Worm (Caenorhabditis elegans) whole organism, L1 larva: ENCODE measurements around the gene T19C9.10.
A peak's percentile ranks its signal among the peaks of the same experiment; 100 is the strongest.

Experiments
- Y116A8C.19 ChIP-seq: sonication (generic microtip); optimal IDR thresholded peaks from 2 replicates; lab custom pipeline; 2016; ENCODE audit warnings: missing compliant biosample characterization, missing genetic modification characterization, borderline replicate concordance
- aha-1 ChIP-seq: fragments of 150-350 bp; optimal IDR thresholded peaks from 2 replicates; lab custom pipeline; 2014; ENCODE audit warnings: missing biosample characterization, missing genetic modification characterization
- alr-1 ChIP-seq: fragments of 200-800 bp; sonication (Bioruptor generic); optimal IDR thresholded peaks from 2 replicates; lab custom pipeline; 2018; ENCODE audit warnings: borderline replicate concordance, mild to moderate bottlenecking, missing genetic modification characterization, missing compliant biosample characterization
- aly-2 ChIP-seq: fragments of 150-350 bp; optimal IDR thresholded peaks from 2 replicates; lab custom pipeline; 2014; ENCODE audit warnings: missing biosample characterization, missing genetic modification characterization
- ama-1 ChIP-seq: fragments of 150-350 bp; optimal IDR thresholded peaks from 2 replicates; lab custom pipeline; 2014
- dpl-1 ChIP-seq, 3 experiments: fragments of 150-350 bp in 2 of 3; sonication (generic microtip) in 1 of 3; optimal IDR thresholded peaks; 2 replicates each; lab custom pipeline; 2014 to 2017; ENCODE audit warnings: missing biosample characterization in 3 of 3, missing genetic modification characterization in 3 of 3, missing genetic modification reagents in 3 of 3
- dsc-1 ChIP-seq: sonication (generic microtip); optimal IDR thresholded peaks from 2 replicates; lab custom pipeline; 2016; ENCODE audit warnings: mild to moderate bottlenecking, missing genetic modification characterization, missing compliant biosample characterization
- efl-3 ChIP-seq: fragments of 200-800 bp; sonication (Bioruptor generic); optimal IDR thresholded peaks from 2 replicates; lab custom pipeline; 2018; ENCODE audit warnings: mild to moderate bottlenecking, missing genetic modification characterization, missing compliant biosample characterization
- elt-2 ChIP-seq: sonication (generic microtip); optimal IDR thresholded peaks from 2 replicates; lab custom pipeline; 2016; ENCODE audit warnings: missing genetic modification characterization, mild to moderate bottlenecking, inconsistent platforms, missing compliant biosample characterization, missing genetic modification reagents
- elt-3 ChIP-seq, 6 experiments: fragments of 150-350 bp in 1 of 6; sonication (generic microtip); optimal IDR thresholded peaks; 2 replicates each; lab custom pipeline; 2017 to 2018; ENCODE audit warnings: missing biosample characterization in 6 of 6, missing genetic modification characterization in 6 of 6, inconsistent platforms in 1 of 6
- ets-5 ChIP-seq: fragments of 200-800 bp; sonication (Bioruptor generic); IDR thresholded peaks from 2 replicates; pipeline ENCODE4 v1.3.6; 2022; ENCODE audit warnings: missing genetic modification characterization, missing compliant biosample characterization
- fkh-8 ChIP-seq: sonication (generic microtip); optimal IDR thresholded peaks from 2 replicates; lab custom pipeline; 2016; ENCODE audit warnings: mild to moderate bottlenecking, missing genetic modification characterization, missing compliant biosample characterization
- grh-1 ChIP-seq: fragments of 200-800 bp; sonication (Bioruptor generic); IDR thresholded peaks from 2 replicates; pipeline ENCODE4 v1.3.6; 2022; ENCODE audit warnings: missing genetic modification reagents, missing genetic modification characterization, missing compliant biosample characterization
- hlh-4 ChIP-seq: sonication (generic microtip); optimal IDR thresholded peaks from 2 replicates; lab custom pipeline; 2016; ENCODE audit warnings: mild to moderate bottlenecking, missing genetic modification characterization, missing compliant biosample characterization
- hpl-2 ChIP-seq: fragments of 150-350 bp; optimal IDR thresholded peaks from 2 replicates; lab custom pipeline; 2014; ENCODE audit warnings: missing biosample characterization, missing genetic modification reagents, missing genetic modification characterization
- irx-1 ChIP-seq: sonication (generic microtip); optimal IDR thresholded peaks from 2 replicates; lab custom pipeline; 2016; ENCODE audit warnings: missing genetic modification characterization, missing compliant biosample characterization
- jun-1 ChIP-seq: fragments of 150-350 bp; optimal IDR thresholded peaks from 2 replicates; lab custom pipeline; 2014; ENCODE audit warnings: missing biosample characterization, missing genetic modification reagents, missing genetic modification characterization
- lin-14 ChIP-seq: fragments of 200-800 bp; sonication (Bioruptor generic); optimal IDR thresholded peaks from 2 replicates; lab custom pipeline; 2018; ENCODE audit warnings: mild to moderate bottlenecking, missing genetic modification characterization, moderate library complexity, missing compliant biosample characterization
- lin-15B ChIP-seq: fragments of 150-350 bp; sonication (generic microtip); optimal IDR thresholded peaks from 3 replicates; lab custom pipeline; 2014; ENCODE audit warnings: missing biosample characterization, missing genetic modification characterization
- mab-9 ChIP-seq: fragments of 200-800 bp; sonication (Bioruptor generic); IDR thresholded peaks from 2 replicates; pipeline ENCODE4 v1.3.6; 2022; ENCODE audit warnings: missing genetic modification reagents, missing genetic modification characterization, missing compliant biosample characterization
- mdl-1 ChIP-seq, 2 experiments: fragments of 150-350 bp; optimal IDR thresholded peaks; 2 replicates each; lab custom pipeline; 2014 to 2017; ENCODE audit warnings: missing biosample characterization in 2 of 2, missing genetic modification characterization in 2 of 2, inconsistent platforms in 1 of 2
- mef-2 ChIP-seq: fragments of 150-350 bp; optimal IDR thresholded peaks from 2 replicates; lab custom pipeline; 2014; ENCODE audit warnings: missing biosample characterization, missing genetic modification characterization
- nhr-20 ChIP-seq: sonication (generic microtip); optimal IDR thresholded peaks from 2 replicates; lab custom pipeline; 2016; ENCODE audit warnings: mild to moderate bottlenecking, missing genetic modification characterization, missing compliant biosample characterization
- nhr-237 ChIP-seq: fragments of 150-350 bp; optimal IDR thresholded peaks from 2 replicates; lab custom pipeline; 2014; ENCODE audit warnings: missing biosample characterization, missing genetic modification characterization
- nhr-47 ChIP-seq: sonication (generic microtip); optimal IDR thresholded peaks from 2 replicates; lab custom pipeline; 2016; ENCODE audit warnings: mild to moderate bottlenecking, missing genetic modification characterization, moderate library complexity, missing compliant biosample characterization
- nhr-85 ChIP-seq: sonication (generic microtip); peaks from one replicate; lab custom pipeline; 2016; ENCODE audit warnings: missing genetic modification characterization, inconsistent platforms, missing compliant biosample characterization
- pag-3 ChIP-seq: sonication (generic microtip); optimal IDR thresholded peaks from 2 replicates; lab custom pipeline; 2017; ENCODE audit warnings: missing genetic modification characterization, mild to moderate bottlenecking, missing compliant biosample characterization, antibody characterized with exemption, borderline replicate concordance; ENCODE audit not compliant: insufficient read depth
- pqm-1 ChIP-seq: sonication (generic microtip); optimal IDR thresholded peaks from 3 replicates; lab custom pipeline; 2017; ENCODE audit warnings: missing biosample characterization, missing genetic modification characterization
- snpc-4 ChIP-seq: fragments of 150-350 bp; optimal IDR thresholded peaks from 2 replicates; lab custom pipeline; 2014; ENCODE audit warnings: missing biosample characterization, missing genetic modification characterization
- snu-23 ChIP-seq: sonication (generic microtip); optimal IDR thresholded peaks from 2 replicates; lab custom pipeline; 2016; ENCODE audit warnings: missing genetic modification characterization, missing compliant biosample characterization
- unc-30 ChIP-seq: sonication (generic microtip); optimal IDR thresholded peaks from 2 replicates; lab custom pipeline; 2017; ENCODE audit warnings: missing biosample characterization, missing genetic modification characterization
- unc-62 ChIP-seq: fragments of 150-350 bp; optimal IDR thresholded peaks from 2 replicates; lab custom pipeline; 2014; ENCODE audit warnings: missing biosample characterization, missing genetic modification reagents, missing genetic modification characterization
- ztf-4 ChIP-seq: fragments of 150-350 bp; optimal IDR thresholded peaks from 2 replicates; lab custom pipeline; 2014; ENCODE audit warnings: missing biosample characterization, missing genetic modification characterization

Gene T19C9.10

ce11 chrV:17236345-17236744, at the start of gene T19C9.10:
Gene T19C9.10, plus strand, starts transcription at chrV:17236592.
- TF ChIP-seq aha-1 (tag; lab: Kevin White, UChicago), result no peak
- TF ChIP-seq elt-2 (tag; lab: Kevin White, UChicago), result no peak
- TF ChIP-seq nhr-85 (tag; lab: Kevin White, UChicago), result peak; percentile 28
- TF ChIP-seq hpl-2 (GFP tag; lab: Kevin White, UChicago), result no peak
- peak; percentile 40 for TF ChIP-seq lin-14 (GFP tag; lab: Kevin White, UChicago)
- TF ChIP-seq unc-62 (GFP tag; lab: Kevin White, UChicago), result no peak

ce11 chrV:17190399-17190798, 46.0 kb upstream of the T19C9.10 start, which contains the start of gene str-199:
Gene str-199, minus strand, starts transcription at chrV:17190499.
- TF ChIP-seq aly-2 (no peak), ets-5 (GFP tag; lab: Robert Waterston, UW) (no peak), unc-30 (tag; lab: Kevin White, UChicago) (no peak), nhr-85 (tag; lab: Kevin White, UChicago) (no peak), ztf-4 (no peak), pag-3 (tag; lab: Kevin White, UChicago) (no peak), mdl-1 (tag; optimal IDR thresholded peaks at IDR 0.05; lab: Kevin White, UChicago) (no peak), alr-1 (no peak), Y116A8C.19 (tag; lab: Kevin White, UChicago) (no peak), snpc-4 (tag; lab: Kevin White, UChicago) (no peak), hlh-4 (tag; lab: Kevin White, UChicago) (no peak), nhr-20 (tag; lab: Kevin White, UChicago) (no peak), mab-9 (GFP tag; lab: Robert Waterston, UW) (no peak), snu-23 (GFP tag; lab: Kevin White, UChicago) (no peak), nhr-47 (tag; lab: Kevin White, UChicago) (no peak), dsc-1 (tag; lab: Kevin White, UChicago) (no peak), pqm-1 (no peak), dpl-1 (GFP tag; optimal IDR thresholded peaks at IDR 0.05; lab: Kevin White, UChicago) (no peak)

ce11 chrV:17192238-17192637, 44.2 kb upstream of the T19C9.10 start, which contains the start of gene srz-47:
Gene srz-47, minus strand, starts transcription at chrV:17192338.
- TF ChIP-seq hlh-4 (tag; lab: Kevin White, UChicago) (peak; percentile 29), irx-1 (tag; lab: Kevin White, UChicago) (no peak)
- TF ChIP-seq, all 84 proteins: peak for 1

ce11 chrV:17198926-17199325, 37.5 kb upstream of the T19C9.10 start, which contains the start of gene srz-96:
Gene srz-96, plus strand, starts transcription at chrV:17199226.
- TF ChIP-seq ama-1, result no peak
- no peak for TF ChIP-seq fkh-8 (tag; lab: Kevin White, UChicago)
- TF ChIP-seq lin-15B (tag; lab: Kevin White, UChicago), result no peak
- no peak for TF ChIP-seq elt-3 (tag; optimal IDR thresholded peaks at IDR 0.05; lab: Kevin White, UChicago)
- no peak for TF ChIP-seq elt-2 (tag; lab: Kevin White, UChicago)
- no peak for TF ChIP-seq ztf-4
- no peak for TF ChIP-seq nhr-237 (tag; lab: Kevin White, UChicago)

ce11 chrV:17201847-17202246, 34.5 kb upstream of the T19C9.10 start, which contains the start of gene Y68A4A.10:
Gene Y68A4A.10, plus strand, starts transcription at chrV:17202147.
- TF ChIP-seq jun-1 (tag; lab: Kevin White, UChicago) (no peak), efl-3 (GFP tag; lab: Kevin White, UChicago) (no peak), dsc-1 (tag; lab: Kevin White, UChicago) (no peak), grh-1 (GFP tag; lab: Robert Waterston, UW) (no peak), lin-14 (GFP tag; lab: Kevin White, UChicago) (no peak), irx-1 (tag; lab: Kevin White, UChicago) (no peak), mef-2 (tag; lab: Kevin White, UChicago) (no peak)
